Worm (Caenorhabditis elegans): ENCODE data around the gene sri-29.

- TF ChIP-seq snpc-4 (tag; optimal IDR thresholded peaks at IDR 0.05) (no peak), nhr-237 (tag; optimal IDR thresholded peaks at IDR 0.05) (no peak), elt-3 (tag; optimal IDR thresholded peaks at IDR 0.05) (no peak), blmp-1 (tag; optimal IDR thresholded peaks at IDR 0.05) (no peak), ceh-43 (GFP tag; optimal IDR thresholded peaks at IDR 0.05) (no peak), unc-62 (GFP tag; optimal IDR thresholded peaks at IDR 0.05) (no peak), mep-1 (tag; optimal IDR thresholded peaks at IDR 0.05) (no peak), hlh-1 (tag; optimal IDR thresholded peaks at IDR 0.05) (no peak), sptf-1 (tag; optimal IDR thresholded peaks at IDR 0.05) (no peak), ces-1 (GFP tag; optimal IDR thresholded peaks at IDR 0.05) (no peak)
Measured at ce11 chrII:3062876-3063275, 18.8 kb downstream of the sri-29 start.

All from whole organism, mixed stage, embryonic.